Worm (Caenorhabditis elegans) whole organism, late embryonic: ENCODE measurements around the gene cyp-32A1.

Experiments
- Y22D7AL.16 ChIP-seq: sonication (generic microtip); optimal IDR thresholded peaks from 2 replicates; lab custom pipeline; 2016; ENCODE audit warnings: missing genetic modification characterization, missing compliant biosample characterization
- ceh-6 ChIP-seq: fragments of 200-800 bp; sonication (Bioruptor generic); optimal IDR thresholded peaks from 2 replicates; lab custom pipeline; 2018; ENCODE audit warnings: mild to moderate bottlenecking, missing genetic modification characterization, missing compliant biosample characterization
- nfya-1 ChIP-seq: sonication (generic microtip); optimal IDR thresholded peaks from 2 replicates; lab custom pipeline; 2017; ENCODE audit warnings: missing genetic modification characterization, mild to moderate bottlenecking, missing compliant biosample characterization, antibody characterized with exemption, moderate library complexity
- pqm-1 ChIP-seq: sonication (generic microtip); optimal IDR thresholded peaks from 2 replicates; lab custom pipeline; 2016; ENCODE audit warnings: missing genetic modification characterization, missing compliant biosample characterization
- tbx-2 ChIP-seq: sonication (generic microtip); optimal IDR thresholded peaks from 2 replicates; lab custom pipeline; 2016; ENCODE audit warnings: missing genetic modification characterization, missing compliant biosample characterization
- ttx-3 ChIP-seq: sonication (generic microtip); optimal IDR thresholded peaks from 2 replicates; lab custom pipeline; 2016; ENCODE audit warnings: missing genetic modification reagents, missing genetic modification characterization, missing compliant biosample characterization
- unc-42 ChIP-seq: sonication (generic microtip); optimal IDR thresholded peaks from 2 replicates; lab custom pipeline; 2016; ENCODE audit warnings: missing genotype, missing genetic modification characterization, missing compliant biosample characterization

DNA sequence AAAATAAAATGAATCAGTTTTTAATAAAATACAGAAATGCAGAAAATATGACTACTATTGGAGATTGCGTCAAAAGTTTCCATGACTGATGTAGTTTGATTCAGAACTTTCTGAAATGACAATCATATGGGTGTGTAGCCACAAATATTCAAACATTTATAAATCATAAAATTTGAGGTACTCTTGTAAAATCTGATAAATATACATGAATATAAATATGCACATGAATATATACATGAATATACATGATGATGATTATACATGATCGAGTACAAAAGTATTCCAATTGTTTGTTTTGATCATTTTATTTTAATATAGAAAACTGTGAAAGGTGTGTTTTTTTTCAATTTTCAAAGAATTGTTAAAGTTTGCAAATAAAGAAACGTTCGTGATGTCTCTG lies 27.1 kb upstream of the cyp-32A1 start, which contains the start of gene T05B11.4:
- TF ChIP-seq ttx-3 (tag; lab: Kevin White, UChicago) (no peak), unc-42 (tag; lab: Kevin White, UChicago) (no peak), pqm-1 (no peak), ceh-6 (no peak), nfya-1 (tag; lab: Kevin White, UChicago) (no peak), tbx-2 (tag; lab: Kevin White, UChicago) (no peak), Y22D7AL.16 (no peak)
